Worm (Caenorhabditis elegans): ENCODE data around the gene wdr-37.

The wdr-37 gene

DNA sequence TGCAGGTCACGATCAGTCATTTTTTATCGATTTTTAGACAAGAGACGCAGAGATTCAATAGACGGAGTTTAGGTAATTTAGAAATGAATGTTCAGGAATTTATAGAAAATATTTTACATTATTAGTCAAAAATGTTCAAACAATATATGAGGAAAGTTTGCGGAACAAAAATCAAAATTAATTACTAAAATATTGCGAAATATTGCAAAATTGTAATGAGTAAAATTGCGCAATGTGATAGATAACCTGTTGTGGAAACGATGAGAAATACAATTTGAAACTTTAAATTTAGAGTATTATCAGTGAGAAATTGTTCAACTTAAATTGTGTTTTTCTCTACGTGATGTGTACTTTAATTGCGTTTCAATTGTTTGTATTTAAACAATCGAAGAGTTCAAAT lies 18.8 kb downstream of the wdr-37 start, which contains the start of gene F56D2.5:
F56D2.5 (minus strand) TSS at position 371 of the 400 bp plus-strand sequence.
- no peak for TF ChIP-seq ceh-83 (GFP tag; optimal IDR thresholded peaks at IDR 0.05)
- no peak for TF ChIP-seq nhr-237 (tag; optimal IDR thresholded peaks at IDR 0.05)
- TF ChIP-seq pha-4 (tag; optimal IDR thresholded peaks at IDR 0.05): no peak
- TF ChIP-seq ces-1 (GFP tag; optimal IDR thresholded peaks at IDR 0.05): no peak
- TF ChIP-seq unc-120 (tag; optimal IDR thresholded peaks at IDR 0.05; ENCODE audit: poor library complexity, severe bottlenecking): no peak
- no peak for TF ChIP-seq sem-2 (GFP tag; optimal IDR thresholded peaks at IDR 0.05)
- no peak for TF ChIP-seq tbx-8 (GFP tag; optimal IDR thresholded peaks at IDR 0.05)
- no peak for TF ChIP-seq mep-1 (tag; optimal IDR thresholded peaks at IDR 0.05)
- TF ChIP-seq nhr-28 (tag; optimal IDR thresholded peaks at IDR 0.05): no peak
- no peak for TF ChIP-seq elt-3 (tag; optimal IDR thresholded peaks at IDR 0.05)
- TF ChIP-seq elt-1 (tag; optimal IDR thresholded peaks at IDR 0.05; ENCODE audit: borderline replicate concordance, insufficient read depth): no peak

DNA sequence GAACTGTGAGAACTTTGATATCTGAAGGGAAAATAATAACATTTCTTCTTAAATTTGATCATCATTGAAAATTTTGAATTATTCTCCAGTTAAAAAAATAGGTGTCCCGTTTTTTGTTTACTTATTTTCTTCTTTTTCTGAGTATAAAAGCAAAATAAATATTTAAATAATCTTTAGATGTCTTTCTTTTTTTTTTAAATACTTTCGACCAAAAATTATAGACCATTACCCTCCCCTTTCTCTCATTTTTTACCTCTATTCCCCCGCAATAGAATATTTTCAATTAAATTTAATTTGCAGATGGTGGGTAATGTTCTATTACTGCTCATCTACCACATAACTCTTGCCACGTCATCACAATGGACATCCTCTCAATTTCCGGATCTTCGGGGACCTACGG lies 26.2 kb downstream of the wdr-37 start, which contains the start of gene molo-1:
molo-1 (plus strand) TSS at position 301 of the 400 bp plus-strand sequence.
- no peak for TF ChIP-seq sem-2 (GFP tag; optimal IDR thresholded peaks at IDR 0.05)
- TF ChIP-seq ceh-83 (GFP tag; optimal IDR thresholded peaks at IDR 0.05): no peak
- no peak for TF ChIP-seq lin-13 (tag; optimal IDR thresholded peaks at IDR 0.05)
- TF ChIP-seq zip-8 (tag; optimal IDR thresholded peaks at IDR 0.05): no peak

DNA sequence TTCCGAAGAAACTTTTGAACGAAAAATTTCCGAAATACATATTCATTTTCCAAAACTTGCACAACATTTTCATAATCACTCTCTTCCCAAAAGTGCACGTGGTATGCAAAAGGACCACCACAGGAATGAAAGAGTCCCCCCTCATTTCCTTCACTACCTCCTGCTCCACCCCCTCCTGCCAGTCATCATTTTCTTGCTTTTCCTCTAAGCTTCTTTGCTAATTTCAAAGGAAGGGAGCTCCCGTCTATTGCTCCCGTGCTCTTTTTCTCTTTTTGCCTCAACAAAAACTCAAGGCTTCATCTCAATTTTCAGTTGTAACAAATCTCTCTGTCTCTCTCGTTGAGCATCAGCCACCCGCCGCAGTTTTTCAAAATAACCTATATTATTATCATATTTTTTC lies 27.1 kb downstream of the wdr-37 start:
- TF ChIP-seq nhr-12 (tag; optimal IDR thresholded peaks at IDR 0.05) (no peak), unc-120 (tag; optimal IDR thresholded peaks at IDR 0.05; ENCODE audit: poor library complexity, severe bottlenecking) (peak; percentile 30)

ce11 chrIII:5570814-5571443 lies 28.9 kb downstream of the wdr-37 start:
- TF ChIP-seq nhr-12 (tag; optimal IDR thresholded peaks at IDR 0.05) (no peak), elt-1 (tag; optimal IDR thresholded peaks at IDR 0.05; ENCODE audit: borderline replicate concordance, insufficient read depth) (no peak)

DNA sequence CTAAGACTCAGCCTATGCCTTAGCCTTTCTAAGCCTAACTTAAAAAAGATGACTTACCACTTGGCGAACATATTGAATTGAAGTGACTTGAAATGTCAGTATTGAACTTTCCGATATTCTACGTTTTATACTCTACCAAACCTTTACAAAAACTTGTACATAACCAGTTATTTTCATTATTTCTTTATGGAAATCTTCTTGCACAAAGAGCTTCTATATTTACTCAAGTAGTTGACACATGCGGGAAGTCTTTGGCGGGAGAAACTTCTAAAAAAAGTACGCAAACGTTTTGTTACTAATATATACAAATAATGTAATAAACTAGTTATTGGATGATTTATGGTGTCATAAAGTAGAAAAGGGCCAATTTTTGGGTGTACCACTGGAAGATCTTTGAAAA lies 31.2 kb downstream of the wdr-37 start, which contains the start of gene nspb-12:
nspb-12 (minus strand) TSS at position 101 of the 400 bp plus-strand sequence.
- TF ChIP-seq cnd-1 (tag; optimal IDR thresholded peaks at IDR 0.05) (no peak), lsy-2 (tag; optimal IDR thresholded peaks at IDR 0.05) (no peak), blmp-1 (tag; optimal IDR thresholded peaks at IDR 0.05) (no peak), M03D4.4 (tag; optimal IDR thresholded peaks at IDR 0.05) (no peak), bed-3 (GFP tag; optimal IDR thresholded peaks at IDR 0.05) (no peak), nhr-28 (tag; optimal IDR thresholded peaks at IDR 0.05) (no peak), lin-32 (GFP tag; optimal IDR thresholded peaks at IDR 0.05) (no peak), ceh-43 (GFP tag; optimal IDR thresholded peaks at IDR 0.05) (no peak), nhr-76 (tag; optimal IDR thresholded peaks at IDR 0.05) (no peak)

DNA sequence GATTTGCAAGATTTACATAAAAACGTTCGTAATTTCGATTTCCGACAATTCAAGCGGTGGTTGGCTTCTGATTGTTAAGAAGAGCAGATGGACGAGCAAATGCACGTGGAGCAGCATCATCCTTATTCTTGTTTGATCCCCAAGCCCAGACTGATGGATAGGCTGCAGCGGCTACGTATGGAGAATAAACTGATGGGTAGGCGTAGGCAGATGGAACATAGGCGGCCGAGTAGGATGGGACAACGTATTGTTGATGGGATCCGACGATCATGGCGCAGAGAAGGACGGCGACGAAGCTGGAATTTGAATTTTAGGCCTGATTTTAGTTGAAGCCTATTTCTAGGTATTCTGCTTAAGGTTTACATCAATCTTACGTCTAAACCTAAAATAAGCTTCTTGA lies 31.6 kb downstream of the wdr-37 start:
- TF ChIP-seq ceh-43 (GFP tag; optimal IDR thresholded peaks at IDR 0.05) (no peak), unc-39 (tag; optimal IDR thresholded peaks at IDR 0.05) (no peak), hlh-1 (tag; optimal IDR thresholded peaks at IDR 0.05) (no peak), mep-1 (tag; optimal IDR thresholded peaks at IDR 0.05) (no peak), sptf-1 (tag; optimal IDR thresholded peaks at IDR 0.05) (no peak), unc-62 (GFP tag; optimal IDR thresholded peaks at IDR 0.05) (no peak), ceh-83 (GFP tag; optimal IDR thresholded peaks at IDR 0.05) (no peak), M03D4.4 (tag; optimal IDR thresholded peaks at IDR 0.05) (no peak), sem-2 (GFP tag; optimal IDR thresholded peaks at IDR 0.05) (no peak), cnd-1 (tag; optimal IDR thresholded peaks at IDR 0.05) (no peak), elt-3 (tag; optimal IDR thresholded peaks at IDR 0.05) (no peak)

- no peak for TF ChIP-seq nhr-76 (tag; optimal IDR thresholded peaks at IDR 0.05)
- no peak for TF ChIP-seq ces-1 (GFP tag; optimal IDR thresholded peaks at IDR 0.05)
- TF ChIP-seq cnd-1 (tag; optimal IDR thresholded peaks at IDR 0.05): no peak
- TF ChIP-seq drap-1 (GFP tag; optimal IDR thresholded peaks at IDR 0.05): no peak
- TF ChIP-seq bed-3 (GFP tag; optimal IDR thresholded peaks at IDR 0.05): no peak
Measured at ce11 chrIII:5566496-5566895, 33.4 kb downstream of the wdr-37 start.

Measured in whole organism, mixed stage, embryonic.